Fruit fly (Drosophila melanogaster): ENCODE results near the gene kirre.

DNA sequence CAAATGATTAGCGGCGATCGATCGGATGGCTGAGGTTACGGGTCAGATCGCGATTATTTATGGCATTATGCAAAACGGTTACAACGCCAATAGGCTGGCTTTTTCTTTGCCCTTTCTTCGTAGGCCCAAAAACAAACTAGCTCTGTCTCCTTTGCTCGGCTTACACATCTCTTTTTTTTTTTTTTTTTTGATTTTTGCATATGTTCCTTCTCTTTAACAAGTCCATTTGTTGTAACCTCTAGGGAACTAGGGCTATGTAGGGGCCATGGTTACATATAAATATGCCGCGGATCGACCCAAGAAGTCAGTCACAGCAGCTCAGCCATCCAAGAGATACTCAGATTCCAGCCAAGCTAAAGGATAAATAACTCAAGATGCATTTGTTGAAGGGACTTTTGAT, 200.9 kb downstream of the kirre start, which contains the start of gene CG14421:
- TF ChIP-seq h (GFP tag; optimal IDR thresholded peaks at IDR 0.05) (no peak), Myc (optimal IDR thresholded peaks at IDR 0.05) (no peak)

Data from whole organism, wandering third instar larva.